Fruit fly (Drosophila melanogaster): Measurements from ENCODE around the gene CG3808.

The CG3808 gene

DNA sequence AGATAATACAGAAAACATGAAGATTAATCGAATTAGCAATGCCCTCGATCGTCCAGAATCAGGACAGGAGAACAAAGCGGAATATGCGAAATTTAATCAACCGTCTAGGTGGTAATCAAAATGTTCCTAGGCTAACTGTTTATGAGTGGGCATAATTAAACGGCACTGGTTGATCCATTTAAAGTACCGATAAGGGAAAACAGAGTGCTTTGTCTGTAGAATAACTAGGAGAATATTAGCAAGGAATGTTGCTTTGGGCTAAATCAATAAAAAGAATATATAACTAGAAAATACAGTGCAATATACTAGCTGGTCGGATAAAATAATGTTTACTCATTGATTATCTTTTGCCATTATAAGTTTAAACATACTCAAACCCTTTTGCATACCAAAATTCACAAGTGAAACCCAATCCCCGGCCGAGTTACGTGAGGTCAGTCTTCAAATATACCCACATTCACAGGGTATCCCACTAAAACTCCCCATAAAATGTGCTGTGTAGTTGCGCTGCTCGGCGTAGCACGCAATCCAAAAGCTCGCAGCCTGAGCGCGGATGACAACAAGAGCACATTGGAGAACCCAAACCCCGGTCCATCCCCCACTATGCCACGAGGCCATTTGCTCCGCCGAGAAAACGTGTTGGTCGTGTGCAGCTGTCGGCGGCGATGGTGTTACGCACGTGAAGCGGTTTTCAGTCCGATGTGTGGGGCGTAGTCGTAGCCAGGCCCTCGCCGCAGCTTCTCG, 4.2 kb downstream of the CG3808 start (continued):
- no peak for TF ChIP-seq lov (optimal IDR thresholded peaks at IDR 0.05)
- 0 out of 3 replicates have a peak, but pooled peaks have one; percentile 40 for TF ChIP-seq lov (GFP tag; IDR thresholded peaks at IDR 0.05)
- no peak for TF ChIP-seq cas (GFP tag; IDR thresholded peaks at IDR 0.05)
- peak; percentile 73; the same call in 2 of the 3 replicates for TF ChIP-seq Aef1 (GFP tag; IDR thresholded peaks at IDR 0.05)
- TF ChIP-seq gro (GFP tag; optimal IDR thresholded peaks at IDR 0.05), result peak; percentile 17
- TF ChIP-seq CG18764 (GFP tag; optimal IDR thresholded peaks at IDR 0.05), result peak; percentile 52
- TF ChIP-seq HmgZ (tag; optimal IDR thresholded peaks at IDR 0.05), result no peak
- peak; percentile 64 for TF ChIP-seq gem (tag; optimal IDR thresholded peaks at IDR 0.05)
- peak; percentile 87 for TF ChIP-seq CG30403 (GFP tag; optimal IDR thresholded peaks at IDR 0.05)
- TF ChIP-seq ems (GFP tag; optimal IDR thresholded peaks at IDR 0.05), result peak; percentile 56
- no peak for TF ChIP-seq CG12071 (GFP tag; optimal IDR thresholded peaks at IDR 0.05)
- peak; percentile 71 for TF ChIP-seq CG15269 (tag; optimal IDR thresholded peaks at IDR 0.05)
- TF ChIP-seq stc (GFP tag; IDR thresholded peaks at IDR 0.05), result no peak; the same call in 1 of the 2 replicates
- TF ChIP-seq TFAM (GFP tag; optimal IDR thresholded peaks at IDR 0.05), result no peak
- TF ChIP-seq trem (tag; optimal IDR thresholded peaks at IDR 0.05), result no peak
- TF ChIP-seq Awh (GFP tag; IDR thresholded peaks at IDR 0.05), result no peak
- TF ChIP-seq CG5245 (GFP tag; optimal IDR thresholded peaks at IDR 0.05), result no peak
- no peak for TF ChIP-seq CG12236 (GFP tag; optimal IDR thresholded peaks at IDR 0.05)
- TF ChIP-seq CG9932 (GFP tag; IDR thresholded peaks at IDR 0.05), result peak; percentile 74
- no peak for TF ChIP-seq da (GFP tag; optimal IDR thresholded peaks at IDR 0.05)
- no peak for TF ChIP-seq gce (GFP tag; IDR thresholded peaks at IDR 0.05)
- TF ChIP-seq sug (tag; optimal IDR thresholded peaks at IDR 0.05), result peak; percentile 97
- no peak for TF ChIP-seq Sry-β (GFP tag; optimal IDR thresholded peaks at IDR 0.05)
- no peak for TF ChIP-seq jing (GFP tag; optimal IDR thresholded peaks at IDR 0.05)
- peak in 2 of 3 experiments; percentile 7 to 31 for TF ChIP-seq lola (GFP tag; optimal IDR thresholded peaks at IDR 0.05)
- no peak for TF ChIP-seq BtbVII (GFP tag; optimal IDR thresholded peaks at IDR 0.05)
- peak; percentile 74 for TF ChIP-seq shn (GFP tag; optimal IDR thresholded peaks at IDR 0.05)
- TF ChIP-seq pho (GFP tag; optimal IDR thresholded peaks at IDR 0.05), result peak; percentile 76
- peak; percentile 91 for TF ChIP-seq CG17361 (GFP tag; IDR thresholded peaks at IDR 0.05)
- peak; percentile 73 for TF ChIP-seq dmrt99B (tag; optimal IDR thresholded peaks at IDR 0.05)
- TF ChIP-seq ci (GFP tag; IDR thresholded peaks at IDR 0.05), result peak; percentile 51; the same call in 2 of the 3 replicates
- TF ChIP-seq CG31365 (tag; optimal IDR thresholded peaks at IDR 0.05), result no peak
- no peak for TF ChIP-seq ap (GFP tag; IDR thresholded peaks at IDR 0.05)
- TF ChIP-seq Fer2 (tag; optimal IDR thresholded peaks at IDR 0.05), result peak; percentile 24
- TF ChIP-seq CG16863 (GFP tag; optimal IDR thresholded peaks at IDR 0.05), result peak; percentile 64
- peak; percentile 38 for TF ChIP-seq Blimp-1 (GFP tag; optimal IDR thresholded peaks at IDR 0.05)
- no peak for TF ChIP-seq oc (tag; optimal IDR thresholded peaks at IDR 0.05)
- TF ChIP-seq Abd-B (GFP tag; optimal IDR thresholded peaks at IDR 0.05), result peak; percentile 70
- no peak for TF ChIP-seq stwl (tag; optimal IDR thresholded peaks at IDR 0.05)
- TF ChIP-seq dan (GFP tag; IDR thresholded peaks at IDR 0.05), result no peak
- TF ChIP-seq CG4730 (GFP tag; IDR thresholded peaks at IDR 0.05), result peak; percentile 34; the same call in 1 of the 2 replicates
- TF ChIP-seq CG13287 (GFP tag; IDR thresholded peaks at IDR 0.05; ENCODE audit: partially characterized antibody), result peak; percentile 64; the same call in 1 of the 2 replicates
- TF ChIP-seq CG2712 (tag; optimal IDR thresholded peaks at IDR 0.05), result peak; percentile 63
- TF ChIP-seq zf30C (GFP tag; optimal IDR thresholded peaks at IDR 0.05), result no peak
- peak; percentile 72 for TF ChIP-seq Dek (tag; optimal IDR thresholded peaks at IDR 0.05)
- no peak for TF ChIP-seq CG14860 (GFP tag; IDR thresholded peaks at IDR 0.05; ENCODE audit: partially characterized antibody)
- TF ChIP-seq NK7.1 (GFP tag; optimal IDR thresholded peaks at IDR 0.05), result peak; percentile 50
- TF ChIP-seq CG4404 (GFP tag; IDR thresholded peaks at IDR 0.05), result peak; percentile 38; the same call in 1 of the 2 replicates
- no peak for TF ChIP-seq CG43689 (GFP tag; IDR thresholded peaks at IDR 0.05)
